Worm (Caenorhabditis elegans) whole organism, early embryonic: ENCODE data around the gene K01A12.2.
A peak's percentile ranks its signal among the peaks of the same experiment; 100 is the strongest.

Source experiments
- B0310.2 ChIP-seq: sonication (generic microtip); optimal IDR thresholded peaks from 2 replicates; lab custom pipeline; 2016; ENCODE audit warnings: mild to moderate bottlenecking, missing genetic modification characterization, missing compliant biosample characterization
- F13C5.2 ChIP-seq: sonication (generic microtip); optimal IDR thresholded peaks from 2 replicates; lab custom pipeline; 2017; ENCODE audit warnings: mild to moderate bottlenecking, missing genetic modification characterization, inconsistent platforms, missing compliant biosample characterization
- aly-1 ChIP-seq: sonication (generic microtip); optimal IDR thresholded peaks from 2 replicates; lab custom pipeline; 2016; ENCODE audit warnings: missing genetic modification characterization, missing compliant biosample characterization
- ama-1 ChIP-seq: fragments of 150-350 bp; optimal IDR thresholded peaks from 2 replicates; lab custom pipeline; 2014
- ceh-13 ChIP-seq: fragments of 200-800 bp; sonication (Bioruptor generic); optimal IDR thresholded peaks from 2 replicates; lab custom pipeline; 2018; ENCODE audit warnings: mild to moderate bottlenecking, missing genetic modification characterization, missing compliant biosample characterization
- ceh-36 ChIP-seq: sonication (generic microtip); optimal IDR thresholded peaks from 2 replicates; lab custom pipeline; 2016; ENCODE audit warnings: missing genetic modification characterization, inconsistent platforms, missing compliant biosample characterization
- ets-7 ChIP-seq: sonication (generic microtip); optimal IDR thresholded peaks from 2 replicates; lab custom pipeline; 2016; ENCODE audit warnings: missing genotype, missing genetic modification characterization, missing compliant biosample characterization
- flt-1 ChIP-seq: fragments of 200-800 bp; sonication (Bioruptor generic); IDR thresholded peaks from 2 replicates; pipeline ENCODE4 v1.3.6; 2022; ENCODE audit warnings: missing genetic modification characterization, missing compliant biosample characterization
- hmbx-1 ChIP-seq: sonication (generic microtip); optimal IDR thresholded peaks from 2 replicates; lab custom pipeline; 2016; ENCODE audit warnings: mild to moderate bottlenecking, missing genetic modification characterization, missing compliant biosample characterization
- hmg-4 ChIP-seq: fragments of 200-800 bp; sonication (Bioruptor generic); optimal IDR thresholded peaks from 2 replicates; lab custom pipeline; 2018; ENCODE audit warnings: mild to moderate bottlenecking, missing genetic modification characterization, missing compliant biosample characterization
- hnd-1 ChIP-seq: sonication (generic microtip); optimal IDR thresholded peaks from 2 replicates; lab custom pipeline; 2016; ENCODE audit warnings: missing genetic modification characterization, missing compliant biosample characterization
- pes-1 ChIP-seq: fragments of 200-800 bp; sonication (Bioruptor generic); IDR thresholded peaks from 2 replicates; pipeline ENCODE4 v1.3.6; 2022; ENCODE audit warnings: missing genetic modification reagents, missing genetic modification characterization, missing compliant biosample characterization
- scrt-1 ChIP-seq: fragments of 200-800 bp; sonication (Bioruptor generic); IDR thresholded peaks from 2 replicates; pipeline ENCODE4 v1.3.6; 2022; ENCODE audit warnings: missing genetic modification characterization, missing compliant biosample characterization
- sea-1 ChIP-seq: fragments of 200-800 bp; sonication (Bioruptor generic); conservative IDR thresholded peaks from 2 replicates; pipeline ENCODE4 v1.3.6; 2022; ENCODE audit warnings: missing genetic modification characterization, missing compliant biosample characterization
- tbx-11 ChIP-seq: fragments of 200-800 bp; sonication (Bioruptor generic); IDR thresholded peaks from 2 replicates; pipeline ENCODE4 v1.3.6; 2022; ENCODE audit warnings: missing genetic modification characterization, missing compliant biosample characterization
- tbx-37 ChIP-seq: fragments of 200-800 bp; sonication (Bioruptor generic); conservative IDR thresholded peaks from 2 replicates; pipeline ENCODE4 v1.3.6; 2022; ENCODE audit warnings: missing genetic modification reagents, missing genetic modification characterization, missing compliant biosample characterization
- tra-4 ChIP-seq: sonication (generic microtip); optimal IDR thresholded peaks from 2 replicates; lab custom pipeline; 2017; ENCODE audit warnings: missing genetic modification characterization, missing compliant biosample characterization

Gene K01A12.2

DNA sequence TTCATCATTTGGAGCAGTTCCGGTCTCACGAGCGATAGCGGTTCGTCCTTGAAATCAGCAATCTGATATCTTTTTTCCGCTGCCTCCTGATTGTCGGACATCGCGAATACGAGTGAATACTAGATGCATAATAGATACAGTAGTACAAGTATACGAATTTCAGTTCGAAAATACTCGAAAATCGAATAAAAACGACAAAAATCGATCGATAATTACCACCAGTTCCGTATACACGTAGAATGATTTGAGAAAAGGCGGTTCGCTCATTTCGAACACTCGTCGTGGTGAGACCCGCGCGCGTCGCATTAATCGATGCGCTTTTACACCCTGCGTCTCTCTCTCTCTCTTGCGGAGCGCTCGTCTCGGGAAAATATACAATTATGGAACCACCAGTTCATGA lies 33.8 kb downstream of the K01A12.2 start, which contains the start of gene F12D9.2:
F12D9.2 (minus strand) TSS at position 101 of the 400 bp plus-strand sequence.
- TF ChIP-seq F13C5.2 (tag; lab: Kevin White, UChicago) (no peak), tra-4 (tag; lab: Kevin White, UChicago) (no peak), tbx-37 (GFP tag; lab: Robert Waterston, UW) (no peak), hnd-1 (no peak), hmbx-1 (no peak), ceh-13 (GFP tag; lab: Kevin White, UChicago) (no peak), ama-1 (lab: Kevin White, UChicago) (no peak), ets-7 (tag; lab: Kevin White, UChicago) (no peak), ceh-36 (no peak), B0310.2 (no peak), scrt-1 (GFP tag; lab: Robert Waterston, UW) (no peak), aly-1 (tag; lab: Kevin White, UChicago) (no peak), hmg-4 (GFP tag; lab: Kevin White, UChicago) (no peak)

DNA sequence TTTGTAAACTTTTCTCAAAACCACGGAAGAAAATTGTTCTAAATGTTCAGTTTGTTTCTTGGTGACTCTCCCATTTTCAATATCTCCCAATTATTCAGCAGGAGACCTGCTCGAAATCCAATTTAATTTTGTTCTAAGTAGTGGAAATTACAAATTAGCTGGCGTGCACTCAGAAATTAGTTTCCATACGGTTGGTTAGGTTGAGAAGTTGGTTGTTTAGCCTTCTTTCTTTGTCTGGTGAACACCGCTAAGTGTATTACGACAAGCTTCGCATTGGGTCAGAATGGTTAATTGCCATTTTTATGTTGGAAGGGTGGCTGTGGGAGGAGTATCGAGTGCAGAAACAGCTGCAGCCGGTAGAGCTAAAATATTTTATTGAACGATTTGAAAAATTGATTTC lies 35.4 kb downstream of the K01A12.2 start:
- no peak for TF ChIP-seq hmg-4 (GFP tag; lab: Kevin White, UChicago)
- no peak for TF ChIP-seq ets-7 (tag; lab: Kevin White, UChicago)
- TF ChIP-seq pes-1 (GFP tag; lab: Robert Waterston, UW) = no peak
- TF ChIP-seq F13C5.2 (tag; lab: Kevin White, UChicago) = no peak
- TF ChIP-seq hnd-1 = no peak
- TF ChIP-seq tbx-11 = no peak
- no peak for TF ChIP-seq scrt-1 (GFP tag; lab: Robert Waterston, UW)
- TF ChIP-seq ceh-13 (GFP tag; lab: Kevin White, UChicago) = no peak
- no peak for TF ChIP-seq tbx-37 (GFP tag; lab: Robert Waterston, UW)
- no peak for TF ChIP-seq flt-1 (GFP tag; lab: Robert Waterston, UW)

DNA sequence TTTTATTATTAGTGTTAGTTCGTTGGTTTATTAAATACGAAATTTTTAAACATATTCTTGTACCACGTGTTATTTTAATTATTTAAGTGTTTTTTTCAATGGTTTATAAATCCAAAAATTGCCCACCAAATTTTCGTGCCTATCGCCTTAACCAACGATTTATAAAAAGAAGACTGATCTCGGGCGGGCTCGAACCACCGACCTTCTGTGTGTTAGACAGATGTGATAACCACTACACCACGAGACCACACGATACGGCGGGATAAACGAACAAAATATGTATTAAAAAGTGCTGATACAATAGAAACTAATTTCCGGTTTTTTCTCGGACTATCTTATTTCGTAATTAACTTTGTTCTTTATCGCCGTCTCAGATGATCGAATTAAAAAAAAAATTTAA lies 37.4 kb downstream of the K01A12.2 start:
- TF ChIP-seq ets-7 (tag; lab: Kevin White, UChicago) (no peak), tra-4 (tag; lab: Kevin White, UChicago) (no peak), F13C5.2 (tag; lab: Kevin White, UChicago) (no peak), tbx-11 (no peak), hmg-4 (GFP tag; lab: Kevin White, UChicago) (no peak), ceh-36 (no peak), hnd-1 (no peak), ama-1 (lab: Kevin White, UChicago) (no peak), tbx-37 (GFP tag; lab: Robert Waterston, UW) (no peak), hmbx-1 (no peak), pes-1 (GFP tag; lab: Robert Waterston, UW) (peak; percentile 77), B0310.2 (no peak), ceh-13 (GFP tag; lab: Kevin White, UChicago) (peak; percentile 35), aly-1 (tag; lab: Kevin White, UChicago) (no peak), flt-1 (GFP tag; lab: Robert Waterston, UW) (no peak), scrt-1 (GFP tag; lab: Robert Waterston, UW) (no peak)

DNA sequence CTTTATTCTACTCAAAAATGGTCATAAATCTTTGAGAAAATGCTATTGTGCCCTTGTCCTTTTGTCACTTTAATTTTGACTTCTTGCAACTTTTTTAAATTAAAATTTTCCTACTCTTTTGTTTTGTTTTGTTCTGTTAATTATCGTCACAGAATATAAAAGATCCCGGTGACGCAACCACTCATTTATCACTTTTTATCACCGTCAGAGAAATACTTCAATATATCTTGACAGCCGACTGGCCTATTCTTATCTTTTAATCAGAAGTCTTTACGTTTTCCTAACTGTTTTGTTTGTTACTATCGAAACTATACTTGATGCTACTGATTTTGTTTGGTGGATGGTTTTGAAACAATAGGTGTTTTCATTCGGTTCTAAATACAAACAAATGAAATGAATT lies 42.9 kb downstream of the K01A12.2 start:
- TF ChIP-seq tbx-37 (GFP tag; lab: Robert Waterston, UW) = no peak
- no peak for TF ChIP-seq B0310.2
- no peak for TF ChIP-seq scrt-1 (GFP tag; lab: Robert Waterston, UW)
- no peak for TF ChIP-seq sea-1 (GFP tag; lab: Robert Waterston, UW)
- no peak for TF ChIP-seq ama-1 (lab: Kevin White, UChicago)
- TF ChIP-seq tra-4 (tag; lab: Kevin White, UChicago) = no peak
- TF ChIP-seq ceh-36 = no peak
- TF ChIP-seq F13C5.2 (tag; lab: Kevin White, UChicago) = no peak
- TF ChIP-seq flt-1 (GFP tag; lab: Robert Waterston, UW) = no peak
- TF ChIP-seq pes-1 (GFP tag; lab: Robert Waterston, UW) = no peak
- TF ChIP-seq ets-7 (tag; lab: Kevin White, UChicago) = no peak
- TF ChIP-seq aly-1 (tag; lab: Kevin White, UChicago) = no peak
- TF ChIP-seq hmbx-1 = no peak
- no peak for TF ChIP-seq hnd-1
- no peak for TF ChIP-seq tbx-11
- no peak for TF ChIP-seq hmg-4 (GFP tag; lab: Kevin White, UChicago)
- TF ChIP-seq ceh-13 (GFP tag; lab: Kevin White, UChicago) = no peak

DNA sequence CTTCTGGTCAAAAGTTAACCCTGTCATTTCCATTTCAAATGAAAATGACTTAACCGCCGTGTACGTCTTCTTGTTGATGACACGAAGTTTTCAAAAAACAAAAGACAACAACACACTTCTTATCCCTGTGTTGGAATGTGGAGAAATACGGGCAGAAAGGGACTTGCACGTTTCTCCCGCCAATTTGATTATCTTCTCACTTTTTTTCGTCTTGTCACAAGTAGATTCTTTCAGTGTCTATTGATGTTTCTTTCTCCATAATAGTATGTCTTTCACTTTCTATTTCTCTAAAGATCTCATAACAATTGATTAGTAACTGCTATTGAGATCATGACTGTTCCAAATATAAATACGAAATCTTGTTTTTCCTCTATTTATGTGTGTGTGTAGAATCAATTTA lies 46.4 kb downstream of the K01A12.2 start:
- TF ChIP-seq tbx-11 = no peak
- no peak for TF ChIP-seq B0310.2
- no peak for TF ChIP-seq tbx-37 (GFP tag; lab: Robert Waterston, UW)

DNA sequence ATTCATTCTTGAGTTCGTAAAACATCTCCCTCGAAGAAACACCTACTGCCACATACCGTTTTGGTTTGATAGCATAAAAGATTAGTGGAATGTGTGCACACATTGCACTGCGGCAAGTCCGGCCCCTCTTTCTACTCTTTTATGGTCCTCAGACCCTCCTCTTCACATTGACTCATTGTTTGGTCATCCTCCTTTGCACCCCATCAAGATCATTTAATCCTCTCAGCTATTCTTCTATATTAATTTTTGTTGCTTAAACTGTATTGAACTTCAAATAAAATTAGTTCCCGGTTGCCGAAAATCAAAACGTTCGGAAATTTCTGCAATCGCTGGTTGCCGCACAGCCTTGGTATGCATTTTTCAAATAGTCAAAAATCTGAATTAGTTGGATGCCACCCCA lies 47.2 kb downstream of the K01A12.2 start, which contains the start of gene rig-1:
rig-1 (plus strand) TSS at position 301 of the 400 bp plus-strand sequence.
- TF ChIP-seq ets-7 (tag; lab: Kevin White, UChicago) (no peak), flt-1 (GFP tag; lab: Robert Waterston, UW) (no peak), hmbx-1 (no peak), aly-1 (tag; lab: Kevin White, UChicago) (no peak), F13C5.2 (tag; lab: Kevin White, UChicago) (no peak), tbx-11 (no peak), B0310.2 (no peak), hnd-1 (no peak)

DNA sequence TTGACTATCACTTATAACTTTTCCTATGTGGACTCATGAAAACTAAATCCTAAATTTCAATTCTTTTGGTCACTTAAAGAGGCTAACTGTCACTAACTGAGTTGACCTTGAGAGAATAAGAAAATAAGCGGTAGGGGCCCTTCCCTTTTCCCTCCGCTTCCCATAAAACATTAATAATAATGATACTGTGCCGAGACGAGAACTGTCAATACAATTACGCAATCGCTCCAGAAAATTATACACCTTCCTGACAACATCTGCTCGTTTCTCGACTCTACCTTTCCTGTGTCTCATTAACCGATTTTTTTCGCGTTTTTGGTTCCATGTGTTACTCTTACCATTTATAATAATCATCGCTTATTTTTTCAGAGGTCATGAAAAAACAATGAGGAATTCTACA lies 47.8 kb downstream of the K01A12.2 start:
- TF ChIP-seq scrt-1 (GFP tag; lab: Robert Waterston, UW) (no peak), aly-1 (tag; lab: Kevin White, UChicago) (no peak), ceh-13 (GFP tag; lab: Kevin White, UChicago) (no peak), F13C5.2 (tag; lab: Kevin White, UChicago) (no peak), sea-1 (GFP tag; lab: Robert Waterston, UW) (no peak), hmg-4 (GFP tag; lab: Kevin White, UChicago) (no peak), ceh-36 (no peak), hmbx-1 (no peak), tbx-11 (no peak), tbx-37 (GFP tag; lab: Robert Waterston, UW) (no peak), ama-1 (lab: Kevin White, UChicago) (no peak), ets-7 (tag; lab: Kevin White, UChicago) (no peak)
